Worm (Caenorhabditis elegans) whole organism, L1 larva: ENCODE data around the gene C33G8.13.
"Not testable (repeated sequence)": the region's sequence is repeated elsewhere in the genome, so short reads cannot be mapped to it uniquely, and the experiment has no call there.

Experiments used
- C16A3.4 ChIP-seq: fragments of 150-350 bp; optimal IDR thresholded peaks from 2 replicates; lab custom pipeline; 2014; ENCODE audit warnings: missing biosample characterization, missing genetic modification characterization
- F16B12.6 ChIP-seq: fragments of 150-350 bp; optimal IDR thresholded peaks from 2 replicates; lab custom pipeline; 2014; ENCODE audit warnings: missing biosample characterization, missing genetic modification characterization
- alr-1 ChIP-seq: fragments of 200-800 bp; sonication (Bioruptor generic); optimal IDR thresholded peaks from 2 replicates; lab custom pipeline; 2018; ENCODE audit warnings: borderline replicate concordance, mild to moderate bottlenecking, missing genetic modification characterization, missing compliant biosample characterization
- blmp-1 ChIP-seq: fragments of 150-350 bp; optimal IDR thresholded peaks from 2 replicates; lab custom pipeline; 2014; ENCODE audit warnings: missing biosample characterization, missing genetic modification characterization
- ceh-63 ChIP-seq: fragments of 200-800 bp; sonication (Bioruptor generic); optimal IDR thresholded peaks from 2 replicates; lab custom pipeline; 2018; ENCODE audit warnings: mild to moderate bottlenecking, missing genetic modification characterization, missing compliant biosample characterization
- ceh-8 ChIP-seq: fragments of 200-800 bp; sonication (Bioruptor generic); optimal IDR thresholded peaks from 2 replicates; lab custom pipeline; 2018; ENCODE audit warnings: mild to moderate bottlenecking, missing genetic modification characterization, moderate library complexity, missing compliant biosample characterization
- ceh-88 ChIP-seq: fragments of 200-800 bp; sonication (Bioruptor generic); IDR thresholded peaks from 2 replicates; pipeline ENCODE4 v1.3.6; 2022; ENCODE audit warnings: missing genetic modification characterization, missing compliant biosample characterization
- efl-1 ChIP-seq, 4 experiments: fragments of 150-350 bp; optimal IDR thresholded peaks in 3 of 4; peaks in 1 of 4; 1 replicate in 1 of 4; 2 replicates in 3 of 4; lab custom pipeline; 2014; ENCODE audit warnings: missing biosample characterization in 2 of 4, missing genetic modification characterization in 2 of 4, missing genetic modification reagents in 2 of 4
- elt-2 ChIP-seq: sonication (generic microtip); optimal IDR thresholded peaks from 2 replicates; lab custom pipeline; 2016; ENCODE audit warnings: missing genetic modification characterization, mild to moderate bottlenecking, inconsistent platforms, missing compliant biosample characterization, missing genetic modification reagents
- elt-3 ChIP-seq, 6 experiments: fragments of 150-350 bp in 1 of 6; sonication (generic microtip); optimal IDR thresholded peaks; 2 replicates each; lab custom pipeline; 2017 to 2018; ENCODE audit warnings: missing biosample characterization in 6 of 6, missing genetic modification characterization in 6 of 6, inconsistent platforms in 1 of 6
- grh-1 ChIP-seq: fragments of 200-800 bp; sonication (Bioruptor generic); IDR thresholded peaks from 2 replicates; pipeline ENCODE4 v1.3.6; 2022; ENCODE audit warnings: missing genetic modification reagents, missing genetic modification characterization, missing compliant biosample characterization
- hlh-17 ChIP-seq: fragments of 200-800 bp; sonication (Bioruptor generic); optimal IDR thresholded peaks from 2 replicates; lab custom pipeline; 2018; ENCODE audit warnings: missing genetic modification characterization, mild to moderate bottlenecking, missing compliant biosample characterization, moderate library complexity, borderline replicate concordance
- hlh-4 ChIP-seq: sonication (generic microtip); optimal IDR thresholded peaks from 2 replicates; lab custom pipeline; 2016; ENCODE audit warnings: mild to moderate bottlenecking, missing genetic modification characterization, missing compliant biosample characterization
- hpl-2 ChIP-seq: fragments of 150-350 bp; optimal IDR thresholded peaks from 2 replicates; lab custom pipeline; 2014; ENCODE audit warnings: missing biosample characterization, missing genetic modification reagents, missing genetic modification characterization
- mdl-1 ChIP-seq, 2 experiments: fragments of 150-350 bp; optimal IDR thresholded peaks; 2 replicates each; lab custom pipeline; 2014 to 2017; ENCODE audit warnings: missing biosample characterization in 2 of 2, missing genetic modification characterization in 2 of 2, inconsistent platforms in 1 of 2
- mef-2 ChIP-seq: fragments of 150-350 bp; optimal IDR thresholded peaks from 2 replicates; lab custom pipeline; 2014; ENCODE audit warnings: missing biosample characterization, missing genetic modification characterization
- nhr-19 ChIP-seq: fragments of 200-800 bp; sonication (Bioruptor generic); conservative IDR thresholded peaks from 2 replicates; pipeline ENCODE4 v1.3.6; 2022; ENCODE audit warnings: missing genetic modification characterization, missing compliant biosample characterization
- nhr-20 ChIP-seq: sonication (generic microtip); optimal IDR thresholded peaks from 2 replicates; lab custom pipeline; 2016; ENCODE audit warnings: mild to moderate bottlenecking, missing genetic modification characterization, missing compliant biosample characterization
- nhr-237 ChIP-seq: fragments of 150-350 bp; optimal IDR thresholded peaks from 2 replicates; lab custom pipeline; 2014; ENCODE audit warnings: missing biosample characterization, missing genetic modification characterization
- nhr-47 ChIP-seq: sonication (generic microtip); optimal IDR thresholded peaks from 2 replicates; lab custom pipeline; 2016; ENCODE audit warnings: mild to moderate bottlenecking, missing genetic modification characterization, moderate library complexity, missing compliant biosample characterization
- nhr-76 ChIP-seq: sonication (generic microtip); optimal IDR thresholded peaks from 2 replicates; lab custom pipeline; 2017; ENCODE audit warnings: missing biosample characterization, missing genetic modification characterization
- nhr-84 ChIP-seq: sonication (generic microtip); optimal IDR thresholded peaks from 2 replicates; lab custom pipeline; 2017; ENCODE audit warnings: missing biosample characterization, missing genetic modification characterization
- nhr-85 ChIP-seq: sonication (generic microtip); peaks from one replicate; lab custom pipeline; 2016; ENCODE audit warnings: missing genetic modification characterization, inconsistent platforms, missing compliant biosample characterization
- nhr-90 ChIP-seq: sonication (generic microtip); optimal IDR thresholded peaks from 2 replicates; lab custom pipeline; 2016; ENCODE audit warnings: mild to moderate bottlenecking, missing genetic modification characterization, missing compliant biosample characterization; ENCODE audit not compliant: poor library complexity
- pag-3 ChIP-seq: sonication (generic microtip); optimal IDR thresholded peaks from 2 replicates; lab custom pipeline; 2017; ENCODE audit warnings: missing genetic modification characterization, mild to moderate bottlenecking, missing compliant biosample characterization, antibody characterized with exemption, borderline replicate concordance; ENCODE audit not compliant: insufficient read depth
- sup-37 ChIP-seq: fragments of 200-800 bp; sonication (Bioruptor generic); optimal IDR thresholded peaks from 2 replicates; lab custom pipeline; 2018; ENCODE audit warnings: mild to moderate bottlenecking, missing genetic modification characterization, missing compliant biosample characterization
- tbx-2 ChIP-seq: sonication (generic microtip); optimal IDR thresholded peaks from 2 replicates; lab custom pipeline; 2016; ENCODE audit warnings: missing genetic modification characterization, missing compliant biosample characterization
- unc-130 ChIP-seq: fragments of 150-350 bp; optimal IDR thresholded peaks from 2 replicates; lab custom pipeline; 2017; ENCODE audit warnings: missing biosample characterization, missing genetic modification characterization, inconsistent platforms
- zip-4 ChIP-seq: fragments of 200-800 bp; sonication (Bioruptor generic); optimal IDR thresholded peaks from 2 replicates; lab custom pipeline; 2018; ENCODE audit warnings: mild to moderate bottlenecking, missing genetic modification characterization, moderate library complexity, missing compliant biosample characterization
- ztf-11 ChIP-seq, 2 experiments: sonication (generic microtip); optimal IDR thresholded peaks; 2 replicates each; lab custom pipeline; 2016 to 2017; ENCODE audit warnings: missing genetic modification characterization in 2 of 2, missing biosample characterization in 1 of 2, missing compliant biosample characterization in 1 of 2

The C33G8.13 gene

ce11 chrV:7060396-7060795 lies 44.6 kb upstream of the C33G8.13 start, which contains the start of the genes Y57E12AL.6 and Y57E12AL.1 (continued):
- TF ChIP-seq nhr-20 (tag; lab: Kevin White, UChicago) (peak; percentile 93), nhr-19 (GFP tag; lab: Robert Waterston, UW) (peak; percentile 85), C16A3.4 (peak; percentile 89), hpl-2 (peak; percentile 16), ztf-11 (tag; optimal IDR thresholded peaks at IDR 0.05; lab: Kevin White, UChicago) (no peak), nhr-47 (tag; lab: Kevin White, UChicago) (peak; percentile 87), F16B12.6 (peak; percentile 41), nhr-76 (tag; lab: Kevin White, UChicago) (no peak), nhr-90 (peak; percentile 89), ceh-63 (GFP tag; lab: Kevin White, UChicago) (no peak), alr-1 (tag; lab: Kevin White, UChicago) (no peak)

ce11 chrV:7059350-7059749 lies 43.6 kb upstream of the C33G8.13 start, which contains the start of gene mdt-6:
mdt-6 (minus strand) TSS chrV:7059624.
- TF ChIP-seq nhr-19 (GFP tag; lab: Robert Waterston, UW) (no peak), nhr-85 (tag; lab: Kevin White, UChicago) (peak; percentile 5)

ce11 chrV:7057795-7058194 lies 42.0 kb upstream of the C33G8.13 start, which contains the start of gene Y57E12AL.2:
Y57E12AL.2 (plus strand) TSS chrV:7058095.
- not testable (repeated sequence) for TF ChIP-seq hlh-17 (GFP tag; lab: Kevin White, UChicago); ceh-88; F16B12.6

ce11 chrV:7054598-7054997 lies 38.8 kb upstream of the C33G8.13 start, which contains the start of gene spig-8:
spig-8 (plus strand) TSS chrV:7054898.
- TF ChIP-seq nhr-237 (tag; lab: Kevin White, UChicago) (no peak), tbx-2 (tag; lab: Kevin White, UChicago) (no peak), blmp-1 (tag; lab: Kevin White, UChicago) (no peak), hlh-4 (tag; lab: Kevin White, UChicago) (no peak), sup-37 (no peak)

ce11 chrV:7053100-7053499 lies 37.3 kb upstream of the C33G8.13 start, which contains the start of gene txt-17:
txt-17 (minus strand) TSS chrV:7053200.
- TF ChIP-seq unc-130 (tag; lab: Kevin White, UChicago) (no peak), pag-3 (tag; lab: Kevin White, UChicago) (no peak), grh-1 (GFP tag; lab: Robert Waterston, UW) (peak; percentile 49), elt-3 (tag; optimal IDR thresholded peaks at IDR 0.05; lab: Kevin White, UChicago) (no peak), zip-4 (no peak), elt-2 (tag; lab: Kevin White, UChicago) (no peak), ceh-8 (no peak), mdl-1 (tag; optimal IDR thresholded peaks at IDR 0.05; lab: Kevin White, UChicago) (no peak), mef-2 (no peak)

ce11 chrV:7051133-7051765 lies 35.5 kb upstream of the C33G8.13 start, which contains the start of the genes tofu-2 and spig-1:
tofu-2 (minus strand) TSS chrV:7051248.
spig-1 (plus strand) TSS chrV:7051715.
- TF ChIP-seq ceh-8 (no peak), nhr-84 (tag; lab: Kevin White, UChicago) (no peak), efl-1 (optimal IDR thresholded peaks at IDR 0.05; lab: Kevin White, UChicago) (peak in 1 of 2 experiments; percentile 59), efl-1 (GFP tag; optimal IDR thresholded peaks at IDR 0.05 in 1 of 2; lab: Kevin White, UChicago) (peak; percentile 6 to 44)
